Fruit fly (Drosophila melanogaster) Kc167 (cell line): ENCODE results near the gene CG14007.

Experiments
- Sin3A ChIP-seq: fragments of >200 bp; optimal IDR thresholded peaks from 2 replicates; lab custom pipeline; 2018; ENCODE audit warnings: missing external identifiers
- h ChIP-seq: fragments of >200 bp; optimal IDR thresholded peaks from 3 replicates; lab custom pipeline; 2018; ENCODE audit warnings: missing external identifiers
- psq ChIP-seq: fragments of >200 bp; optimal IDR thresholded peaks from 2 replicates; lab custom pipeline; 2017; ENCODE audit warnings: missing external identifiers
- ttk ChIP-seq: sonication (Bioruptor generic); optimal IDR thresholded peaks from 2 replicates; lab custom pipeline; 2017; ENCODE audit warnings: missing external identifiers

DNA sequence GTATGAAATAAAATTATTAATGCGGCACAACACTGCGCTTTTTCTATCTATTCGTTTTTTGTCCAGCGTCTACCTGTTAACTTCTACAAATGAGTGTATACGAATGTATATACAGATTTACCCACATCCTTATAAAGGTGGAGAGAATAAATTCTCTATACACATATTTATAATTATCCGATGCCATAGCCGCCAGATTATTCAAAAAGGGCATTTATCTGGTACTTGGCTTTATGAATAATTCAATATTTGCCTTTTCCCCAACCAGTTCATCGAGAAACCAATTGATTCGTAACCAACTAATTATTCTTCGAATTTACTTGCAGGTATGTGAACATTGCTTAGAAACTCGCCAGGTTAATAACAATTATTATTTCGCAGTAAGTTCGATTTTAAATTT, 24.7 kb upstream of the CG14007 start, which contains the start of gene CG11147:
- TF ChIP-seq Sin3A, result no peak
- no peak for TF ChIP-seq psq (lab: Kevin White, UChicago)
- no peak for TF ChIP-seq h (lab: Kevin White, UChicago)
- TF ChIP-seq ttk (lab: Kevin White, UChicago), result no peak
